Fruit fly (Drosophila melanogaster) whole organism, wandering third instar larva: ENCODE measurements around the gene tHMG2.

ENCODE experiments used
- Abd-B ChIP-seq: fragments of >200 bp; optimal IDR thresholded peaks from 2 replicates; lab custom pipeline; 2017; ENCODE audit warnings: missing biosample characterization, missing genetic modification characterization
- CrebA ChIP-seq: fragments of 200-800 bp; sonication (Bioruptor generic); optimal IDR thresholded peaks from 2 replicates; lab custom pipeline; 2016; ENCODE audit warnings: missing biosample characterization, mild to moderate bottlenecking, missing genetic modification characterization, borderline replicate concordance
- Dfd ChIP-seq: fragments of >200 bp; optimal IDR thresholded peaks from 2 replicates; lab custom pipeline; 2017; ENCODE audit warnings: missing biosample characterization, missing genetic modification characterization
- GATAd ChIP-seq: sonication (Bioruptor generic); optimal IDR thresholded peaks from 2 replicates; lab custom pipeline; 2016; ENCODE audit warnings: missing biosample characterization, missing genetic modification characterization
- HLH106 ChIP-seq: fragments of 200-800 bp; optimal IDR thresholded peaks from 3 replicates; lab custom pipeline; 2019; ENCODE audit warnings: missing biosample characterization, mild to moderate bottlenecking, missing genetic modification characterization, moderate library complexity
- Hnf4 ChIP-seq: fragments of 200-800 bp; sonication (Bioruptor generic); optimal IDR thresholded peaks from 2 replicates; lab custom pipeline; 2016; ENCODE audit warnings: missing biosample characterization, mild to moderate bottlenecking, missing genetic modification characterization
- Hr78 ChIP-seq: fragments of >200 bp; optimal IDR thresholded peaks from 2 replicates; lab custom pipeline; 2017; ENCODE audit warnings: missing biosample characterization, missing genetic modification characterization
- Hr83 ChIP-seq: fragments of 200-300 bp; sonication (Bioruptor generic); optimal IDR thresholded peaks from 2 replicates; lab custom pipeline; 2016; ENCODE audit warnings: missing biosample characterization, mild to moderate bottlenecking, missing genetic modification characterization, moderate library complexity; ENCODE audit not compliant: poor library complexity, severe bottlenecking
- OdsH ChIP-seq: fragments of 200-800 bp; sonication (Bioruptor generic); optimal IDR thresholded peaks from 2 replicates; lab custom pipeline; 2016; ENCODE audit warnings: missing biosample characterization, mild to moderate bottlenecking, missing genetic modification characterization
- Rel ChIP-seq, 2 experiments: fragments of 200-800 bp; sonication (Bioruptor generic) in 1 of 2; optimal IDR thresholded peaks; 2 replicates in 1 of 2; 3 replicates in 1 of 2; lab custom pipeline; 2016 to 2019; ENCODE audit warnings: mild to moderate bottlenecking in 2 of 2, missing biosample characterization in 2 of 2, missing genetic modification characterization in 2 of 2, moderate library complexity in 1 of 2
- Sp1 ChIP-seq: fragments of 200-800 bp; sonication (Bioruptor generic); optimal IDR thresholded peaks from 3 replicates; lab custom pipeline; 2019; ENCODE audit warnings: missing biosample characterization, mild to moderate bottlenecking, missing genetic modification characterization, moderate library complexity
- br ChIP-seq: fragments of 200-800 bp; sonication (Bioruptor generic); optimal IDR thresholded peaks from 2 replicates; lab custom pipeline; 2016; ENCODE audit warnings: missing biosample characterization, missing genetic modification characterization
- brk ChIP-seq: fragments of 200-800 bp; sonication (Bioruptor generic); optimal IDR thresholded peaks from 2 replicates; lab custom pipeline; 2016; ENCODE audit warnings: missing biosample characterization, mild to moderate bottlenecking, missing genetic modification characterization
- dsf ChIP-seq: sonication (Bioruptor generic); optimal IDR thresholded peaks from 2 replicates; lab custom pipeline; 2016; ENCODE audit warnings: missing biosample characterization, missing genetic modification characterization, borderline replicate concordance
- ey ChIP-seq: fragments of 200-800 bp; sonication (Bioruptor generic); optimal IDR thresholded peaks from 2 replicates; lab custom pipeline; 2016; ENCODE audit warnings: missing biosample characterization, missing genetic modification characterization
- foxo ChIP-seq, 2 experiments: fragments of 200-800 bp; sonication (Bioruptor generic); optimal IDR thresholded peaks; 2 replicates in 1 of 2; 3 replicates in 1 of 2; lab custom pipeline; 2016 to 2017; ENCODE audit warnings: missing biosample characterization in 2 of 2, missing genetic modification characterization in 2 of 2
- fru ChIP-seq: fragments of 200-800 bp; sonication (Bioruptor generic); optimal IDR thresholded peaks from 3 replicates; lab custom pipeline; 2016; ENCODE audit warnings: missing biosample characterization, mild to moderate bottlenecking, missing genetic modification characterization
- h ChIP-seq: fragments of 200-800 bp; sonication (Bioruptor generic); optimal IDR thresholded peaks from 3 replicates; lab custom pipeline; 2016; ENCODE audit warnings: missing biosample characterization, mild to moderate bottlenecking, missing genetic modification characterization
- jim ChIP-seq: fragments of 175-275, 200-325 bp; sonication (Bioruptor generic); optimal IDR thresholded peaks from 2 replicates; lab custom pipeline; 2016; ENCODE audit warnings: missing biosample characterization, mild to moderate bottlenecking, missing genetic modification characterization
- lola ChIP-seq: fragments of >200 bp; optimal IDR thresholded peaks from 2 replicates; lab custom pipeline; 2017; ENCODE audit warnings: missing biosample characterization, missing genetic modification characterization
- rgr ChIP-seq: fragments of 200-800 bp; sonication (Bioruptor generic); optimal IDR thresholded peaks from 3 replicates; lab custom pipeline; 2016; ENCODE audit warnings: missing biosample characterization, mild to moderate bottlenecking, missing genetic modification characterization
- sage ChIP-seq: fragments of 200-800 bp; sonication (Bioruptor generic); optimal IDR thresholded peaks from 2 replicates; lab custom pipeline; 2016; ENCODE audit warnings: missing biosample characterization, mild to moderate bottlenecking, missing genetic modification characterization
- tai ChIP-seq: sonication (Bioruptor generic); optimal IDR thresholded peaks from 2 replicates; lab custom pipeline; 2016; ENCODE audit warnings: missing biosample characterization, missing genetic modification characterization
- usp ChIP-seq: fragments of >200 bp; optimal IDR thresholded peaks from 2 replicates; lab custom pipeline; 2017; ENCODE audit warnings: missing biosample characterization, missing genetic modification characterization
- woc ChIP-seq: sonication (Bioruptor generic); optimal IDR thresholded peaks from 2 replicates; lab custom pipeline; 2016; ENCODE audit warnings: missing biosample characterization, mild to moderate bottlenecking, missing genetic modification characterization

tHMG2 gene

DNA sequence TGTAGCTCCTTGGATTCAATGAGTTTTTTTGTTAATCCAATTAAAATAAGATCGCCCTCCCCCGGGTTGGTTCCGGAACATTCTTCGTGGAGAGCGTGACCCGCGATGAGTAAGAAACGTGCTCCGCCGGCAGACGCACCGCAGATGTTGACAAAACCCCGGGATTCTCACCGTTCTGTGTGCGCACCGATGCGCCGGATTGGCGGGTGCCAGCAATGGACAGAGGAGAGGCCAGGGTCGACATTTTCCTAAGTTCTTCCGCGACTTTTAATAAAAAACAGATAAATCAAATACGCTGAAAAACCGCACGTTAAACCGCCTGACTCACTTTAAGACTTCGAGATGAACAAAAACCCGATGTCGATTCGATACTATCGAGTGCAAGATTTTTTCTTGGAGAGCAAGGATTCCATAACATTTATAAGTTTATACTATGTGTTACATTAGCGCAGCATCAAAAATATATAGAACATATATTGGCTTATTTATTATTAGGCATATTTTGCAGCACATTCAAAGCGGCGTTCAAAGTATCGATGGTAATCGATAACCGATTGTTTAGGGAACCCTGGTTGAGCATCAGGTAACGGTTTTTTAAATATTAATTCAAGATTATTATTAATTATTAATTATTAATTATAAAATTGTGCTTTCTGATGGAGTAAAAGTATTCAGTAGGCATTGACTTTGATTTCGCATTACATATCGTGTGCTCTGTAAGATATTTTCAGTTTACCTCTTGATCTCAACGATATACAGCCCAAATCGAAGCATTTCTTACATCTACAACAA lies 1.5 kb upstream of the tHMG2 start, which contains the start of the genes CCT1 and tHMG1 (continued):
- TF ChIP-seq jim (GFP tag; lab: Kevin White, UChicago) (no peak), HLH106 (tag; lab: Kevin White, UChicago) (peak; percentile 3)

- peak; percentile 2 for TF ChIP-seq h (GFP tag; lab: Kevin White, UChicago)
- TF ChIP-seq tai (GFP tag; lab: Kevin White, UChicago): no peak
- TF ChIP-seq lola (GFP tag; lab: Kevin White, UChicago): no peak
- peak; percentile 82 for TF ChIP-seq fru (GFP tag; lab: Kevin White, UChicago)
- no peak for TF ChIP-seq Rel (GFP tag; optimal IDR thresholded peaks at IDR 0.05; lab: Kevin White, UChicago)
- no peak for TF ChIP-seq Rel (tag; optimal IDR thresholded peaks at IDR 0.05; lab: Kevin White, UChicago)
- TF ChIP-seq, all 38 proteins: peak for 2
Measured at dm6 chr3R:22494523-22495309, 2.0 kb downstream of the tHMG2 start.

DNA sequence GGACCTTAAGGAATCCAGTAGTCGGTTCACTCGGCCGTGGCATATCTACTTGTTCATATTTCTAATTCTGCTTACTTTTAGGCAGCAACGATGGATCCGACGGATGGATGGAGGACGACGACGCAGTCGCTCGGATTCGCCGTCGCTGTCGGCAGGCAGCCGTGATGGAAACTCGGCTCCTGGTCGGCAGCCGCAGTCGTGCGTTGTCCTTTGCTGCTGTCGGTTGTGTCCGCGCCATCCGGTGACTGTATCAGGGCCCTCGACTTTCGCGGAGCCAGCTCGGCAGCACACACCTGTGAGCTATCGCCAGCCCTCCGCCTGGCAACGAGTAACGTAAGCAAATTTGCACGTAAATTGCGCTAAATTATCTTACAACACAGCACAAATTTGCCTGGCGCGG lies 4.3 kb downstream of the tHMG2 start, which contains the start of gene Octbeta1R:
Gene Octbeta1R (plus strand): TSS at position 191 of the 400 bp plus-strand sequence.
- TF ChIP-seq OdsH (GFP tag; lab: Kevin White, UChicago) (no peak), Hr83 (GFP tag; lab: Kevin White, UChicago) (no peak), HLH106 (tag; lab: Kevin White, UChicago) (no peak), woc (no peak), Hr78 (GFP tag; lab: Kevin White, UChicago) (no peak), foxo (GFP tag; optimal IDR thresholded peaks at IDR 0.05; lab: Kevin White, UChicago) (no peak), fru (GFP tag; lab: Kevin White, UChicago) (no peak), dsf (GFP tag; lab: Kevin White, UChicago) (no peak), Hnf4 (no peak), ey (GFP tag; lab: Kevin White, UChicago) (no peak), usp (GFP tag; lab: Kevin White, UChicago) (no peak), brk (GFP tag; lab: Kevin White, UChicago) (no peak), h (GFP tag; lab: Kevin White, UChicago) (no peak)

dm6 chr3R:22503630-22504029 lies 10.9 kb downstream of the tHMG2 start:
- TF ChIP-seq Dfd (GFP tag; lab: Kevin White, UChicago) (no peak), usp (GFP tag; lab: Kevin White, UChicago) (no peak)

DNA sequence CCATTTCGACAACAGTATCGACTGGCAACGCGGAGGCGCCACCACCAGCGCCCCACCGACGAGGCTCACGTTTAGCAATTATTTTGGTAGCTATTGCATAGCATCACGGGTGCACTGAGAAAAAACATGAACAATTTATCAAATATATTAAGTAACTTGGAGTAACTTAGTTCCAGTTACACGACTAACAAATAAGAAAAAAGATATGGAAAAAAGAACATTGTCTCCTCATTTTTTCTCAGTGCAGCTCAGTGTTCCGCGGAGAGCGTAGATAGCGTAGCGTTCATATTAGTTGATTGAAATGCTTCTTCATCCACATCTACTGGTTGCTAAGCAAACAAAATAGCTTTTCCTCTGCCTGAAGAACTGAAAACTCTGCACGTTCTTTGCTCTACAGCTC lies 22.6 kb downstream of the tHMG2 start:
- TF ChIP-seq foxo (GFP tag; optimal IDR thresholded peaks at IDR 0.05; lab: Kevin White, UChicago) (peak in 1 of 2 experiments; percentile 5), Dfd (GFP tag; lab: Kevin White, UChicago) (no peak), sage (no peak)

DNA sequence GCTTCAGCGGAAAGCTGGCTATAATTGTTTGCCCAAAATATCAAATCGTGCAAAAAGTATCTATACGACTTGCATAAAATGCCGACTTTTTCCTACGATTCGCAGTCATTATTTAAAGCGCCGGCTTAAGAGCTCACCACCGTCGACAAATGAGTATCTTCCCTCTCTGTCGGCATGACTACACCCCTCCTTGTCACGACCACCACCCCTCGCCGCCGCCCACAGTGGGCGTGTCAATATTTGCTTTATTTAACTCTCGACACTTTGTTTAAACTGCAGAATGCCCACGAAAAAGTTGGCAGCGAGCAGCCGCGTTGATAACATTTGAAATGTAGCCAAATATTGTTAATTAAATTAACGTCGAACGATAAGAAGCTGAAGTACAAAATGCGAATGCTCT lies 25.5 kb downstream of the tHMG2 start:
- peak; percentile 53 for TF ChIP-seq Sp1 (GFP tag; lab: Kevin White, UChicago)
- peak; percentile 8 for TF ChIP-seq Hnf4
- peak; percentile 11 for TF ChIP-seq fru (GFP tag; lab: Kevin White, UChicago)
- peak; percentile 33 for TF ChIP-seq h (GFP tag; lab: Kevin White, UChicago)
- peak; percentile 60 for TF ChIP-seq rgr (GFP tag; lab: Kevin White, UChicago)
- peak in 1 of 2 experiments; percentile 31 for TF ChIP-seq foxo (GFP tag; optimal IDR thresholded peaks at IDR 0.05; lab: Kevin White, UChicago)
- peak; percentile 53 for TF ChIP-seq OdsH (GFP tag; lab: Kevin White, UChicago)
- TF ChIP-seq Rel (GFP tag; optimal IDR thresholded peaks at IDR 0.05; lab: Kevin White, UChicago): no peak
- peak; percentile 17 for TF ChIP-seq Rel (tag; optimal IDR thresholded peaks at IDR 0.05; lab: Kevin White, UChicago)
- peak; percentile 9 for TF ChIP-seq GATAd (GFP tag; lab: Kevin White, UChicago)
- no peak for TF ChIP-seq CrebA (GFP tag; lab: Kevin White, UChicago)
- no peak for TF ChIP-seq lola (GFP tag; lab: Kevin White, UChicago)
- TF ChIP-seq jim (GFP tag; lab: Kevin White, UChicago): no peak
- TF ChIP-seq br (GFP tag; lab: Kevin White, UChicago): peak; percentile 60
- TF ChIP-seq Abd-B: no peak
- TF ChIP-seq dsf (GFP tag; lab: Kevin White, UChicago): no peak
- peak; percentile 71 for TF ChIP-seq Hr83 (GFP tag; lab: Kevin White, UChicago)
